Fruit fly (Drosophila melanogaster) whole organism, embryonic: ENCODE data around the gene CG17572.

Source experiments
- Adf1 ChIP-seq: fragments of 200-800 bp; sonication (Bioruptor generic); IDR thresholded peaks from 2 replicates; pipeline ENCODE4 v1.3.6; 2022; ENCODE audit warnings: missing biosample characterization, missing genetic modification characterization
- Antp ChIP-seq: fragments of 200-800 bp; sonication (Bioruptor generic); optimal IDR thresholded peaks from 3 replicates; lab custom pipeline; 2016; ENCODE audit warnings: missing biosample characterization, missing genetic modification characterization
- Bgb ChIP-seq: fragments of 200-800 bp; sonication (Bioruptor generic); IDR thresholded peaks from 2 replicates; pipeline ENCODE4 v1.3.6; 2022; ENCODE audit warnings: missing biosample characterization, missing genetic modification characterization; ENCODE audit not compliant: partially characterized antibody
- CG12391 ChIP-seq: fragments of 200-800 bp; sonication (Bioruptor generic); optimal IDR thresholded peaks from 3 replicates; lab custom pipeline; 2018; ENCODE audit warnings: missing biosample characterization, mild to moderate bottlenecking, missing genetic modification characterization, moderate library complexity
- CG13894 ChIP-seq: fragments of 200-800 bp; sonication (Bioruptor generic); optimal IDR thresholded peaks from 3 replicates; lab custom pipeline; 2018; ENCODE audit warnings: missing biosample characterization, mild to moderate bottlenecking, missing genetic modification characterization, moderate library complexity
- CG17385 ChIP-seq: fragments of 200-800 bp; sonication (Bioruptor generic); optimal IDR thresholded peaks from 3 replicates; lab custom pipeline; 2018; ENCODE audit warnings: missing biosample characterization, mild to moderate bottlenecking, missing genetic modification characterization
- CG18619 ChIP-seq: fragments of 200-800 bp; sonication (Bioruptor generic); optimal IDR thresholded peaks from 3 replicates; lab custom pipeline; 2017; ENCODE audit warnings: missing biosample characterization, mild to moderate bottlenecking, missing genetic modification characterization
- CG2199 ChIP-seq: fragments of 200-800 bp; sonication (Bioruptor generic); IDR thresholded peaks from 3 replicates; pipeline ENCODE4 v1.3.6; 2022; ENCODE audit warnings: missing biosample characterization, missing genetic modification characterization
- CG32532 ChIP-seq: fragments of 200-800 bp; sonication (Bioruptor generic); IDR thresholded peaks from 2 replicates; pipeline ENCODE4 v1.3.6; 2022; ENCODE audit warnings: missing biosample characterization, missing genetic modification characterization
- CG32772 ChIP-seq: fragments of 200-800 bp; sonication (Bioruptor generic); IDR thresholded peaks from 2 replicates; pipeline ENCODE4 v1.3.6; 2022; ENCODE audit warnings: missing biosample characterization, missing genetic modification characterization
- CG6254 ChIP-seq: fragments of 200-800 bp; sonication (Bioruptor generic); optimal IDR thresholded peaks from 3 replicates; lab custom pipeline; 2017; ENCODE audit warnings: mild to moderate bottlenecking, missing biosample characterization, missing genetic modification reagents, missing genetic modification characterization
- CG6791 ChIP-seq: fragments of 200-800 bp; sonication (Bioruptor generic); IDR thresholded peaks from 3 replicates; pipeline ENCODE4 v1.3.6; 2022; ENCODE audit warnings: missing biosample characterization, missing genetic modification characterization; ENCODE audit not compliant: partially characterized antibody
- CG9817 ChIP-seq: fragments of 200-800 bp; sonication (Bioruptor generic); optimal IDR thresholded peaks from 2 replicates; lab custom pipeline; 2018; ENCODE audit warnings: missing biosample characterization, mild to moderate bottlenecking, missing genetic modification characterization, moderate library complexity
- CG9932 ChIP-seq: fragments of 200-800 bp; sonication (Bioruptor generic); IDR thresholded peaks from 2 replicates; pipeline ENCODE4 v1.3.6; 2022; ENCODE audit warnings: missing biosample characterization, missing genetic modification characterization
- Deaf1 ChIP-seq: fragments of 200-800 bp; optimal IDR thresholded peaks from 3 replicates; lab custom pipeline; 2019; ENCODE audit warnings: missing biosample characterization, mild to moderate bottlenecking, missing genetic modification characterization, moderate library complexity
- Dip3 ChIP-seq: fragments of 200-800 bp; sonication (Bioruptor generic); optimal IDR thresholded peaks from 3 replicates; lab custom pipeline; 2016; ENCODE audit warnings: missing biosample characterization, missing genetic modification characterization
- GATAe ChIP-seq: fragments of 200-800 bp; sonication (Bioruptor generic); conservative IDR thresholded peaks from 2 replicates; pipeline ENCODE4 v1.3.6; 2022; ENCODE audit warnings: missing biosample characterization, missing genetic modification characterization
- Hey ChIP-seq: fragments of 200-800 bp; sonication (Bioruptor generic); optimal IDR thresholded peaks from 3 replicates; lab custom pipeline; 2018; ENCODE audit warnings: missing biosample characterization, mild to moderate bottlenecking, missing genetic modification characterization
- HmgZ ChIP-seq: fragments of 200-800 bp; sonication (Bioruptor generic); optimal IDR thresholded peaks from 2 replicates; lab custom pipeline; 2018; ENCODE audit warnings: missing biosample characterization, mild to moderate bottlenecking, missing genetic modification characterization
- Lim3 ChIP-seq: fragments of 200-800 bp; sonication (Bioruptor generic); IDR thresholded peaks from 2 replicates; pipeline ENCODE4 v1.3.6; 2022; ENCODE audit warnings: missing biosample characterization, missing genetic modification characterization
- Med ChIP-seq: fragments of 200-800 bp; sonication (Bioruptor generic); peaks from one replicate; lab custom pipeline; 2016; ENCODE audit warnings: missing biosample characterization, missing genetic modification characterization, mild to moderate bottlenecking, inconsistent platforms, moderate library complexity
- Nf-YB ChIP-seq: fragments of 200-800 bp; sonication (Bioruptor generic); optimal IDR thresholded peaks from 3 replicates; lab custom pipeline; 2019; ENCODE audit warnings: missing biosample characterization, mild to moderate bottlenecking, missing genetic modification characterization, moderate library complexity
- Nf-YC ChIP-seq: fragments of 200-800 bp; optimal IDR thresholded peaks from 3 replicates; lab custom pipeline; 2019; ENCODE audit warnings: missing biosample characterization, mild to moderate bottlenecking, missing genetic modification characterization, moderate library complexity
- Sry-β ChIP-seq: fragments of 200-800 bp; sonication (Bioruptor generic); optimal IDR thresholded peaks from 2 replicates; lab custom pipeline; 2018; ENCODE audit warnings: missing biosample characterization, mild to moderate bottlenecking, missing genetic modification characterization, moderate library complexity
- abd-A ChIP-seq: fragments of 200-800 bp; sonication (Bioruptor generic); optimal IDR thresholded peaks from 3 replicates; lab custom pipeline; 2019; ENCODE audit warnings: missing biosample characterization, mild to moderate bottlenecking, missing genetic modification characterization, moderate library complexity
- bowl ChIP-seq: fragments of 200-800 bp; sonication (Bioruptor generic); IDR thresholded peaks from 2 replicates; pipeline ENCODE4 v1.3.6; 2022; ENCODE audit warnings: missing biosample characterization, missing genetic modification characterization
- btn ChIP-seq: fragments of 200-800 bp; sonication (Bioruptor generic); optimal IDR thresholded peaks from 2 replicates; lab custom pipeline; 2016; ENCODE audit warnings: missing biosample characterization, missing genetic modification characterization
- chinmo ChIP-seq: fragments of 200-800 bp; sonication (Bioruptor generic); IDR thresholded peaks from 4 replicates; pipeline ENCODE4 v1.3.6; 2022; ENCODE audit warnings: missing biosample characterization, missing genetic modification characterization; ENCODE audit not compliant: partially characterized antibody
- ci ChIP-seq: fragments of 200-800 bp; sonication (Bioruptor generic); IDR thresholded peaks from 3 replicates; pipeline ENCODE4 v1.3.6; 2022; ENCODE audit warnings: missing biosample characterization, missing genetic modification characterization
- ems ChIP-seq: fragments of 200-800 bp; sonication (Bioruptor generic); optimal IDR thresholded peaks from 3 replicates; lab custom pipeline; 2016; ENCODE audit warnings: missing biosample characterization, missing genetic modification characterization
- ewg ChIP-seq: fragments of 200-800 bp; sonication (Bioruptor generic); optimal IDR thresholded peaks from 3 replicates; lab custom pipeline; 2017; ENCODE audit warnings: mild to moderate bottlenecking, missing biosample characterization, missing genetic modification reagents, missing genetic modification characterization
- exex ChIP-seq: fragments of 200-800 bp; sonication (Bioruptor generic); optimal IDR thresholded peaks from 4 replicates; lab custom pipeline; 2018; ENCODE audit warnings: missing biosample characterization, mild to moderate bottlenecking, missing genetic modification characterization, moderate library complexity
- ftz-f1 ChIP-seq: fragments of 200-800 bp; sonication (Bioruptor generic); optimal IDR thresholded peaks from 2 replicates; lab custom pipeline; 2016; ENCODE audit warnings: missing biosample characterization, missing genetic modification characterization
- grn ChIP-seq: fragments of 200-800 bp; sonication (Bioruptor generic); optimal IDR thresholded peaks from 3 replicates; lab custom pipeline; 2017; ENCODE audit warnings: missing biosample characterization, missing genetic modification characterization
- lab ChIP-seq: fragments of 200-800 bp; sonication (Bioruptor generic); optimal IDR thresholded peaks from 3 replicates; lab custom pipeline; 2017; ENCODE audit warnings: missing biosample characterization, missing genetic modification characterization, mild to moderate bottlenecking, moderate library complexity, missing genetic modification reagents
- lov ChIP-seq, 2 experiments: fragments of 200-800 bp in 1 of 2; fragments of >200 bp in 1 of 2; sonication (Bioruptor generic) in 1 of 2; IDR thresholded peaks in 1 of 2; optimal IDR thresholded peaks in 1 of 2; 2 replicates in 1 of 2; 3 replicates in 1 of 2; pipeline versions ENCODE4 v1.3.6 to Lab custom; 2017 to 2022; ENCODE audit warnings: missing biosample characterization in 1 of 2, missing genetic modification characterization in 1 of 2
- onecut ChIP-seq: fragments of 200-800 bp; sonication (Bioruptor generic); IDR thresholded peaks from 2 replicates; pipeline ENCODE4 v1.3.6; 2022; ENCODE audit warnings: missing biosample characterization, missing genetic modification characterization
- pan ChIP-seq, 4 experiments: fragments of >200 bp in 3 of 4; fragments of 200-800 bp in 1 of 4; sonication (Bioruptor generic) in 1 of 4; optimal IDR thresholded peaks in 3 of 4; IDR thresholded peaks in 1 of 4; 2 replicates each; pipeline versions ENCODE4 v1.3.6 to Lab custom; 2017 to 2022; ENCODE audit warnings: missing biosample characterization in 2 of 4, missing genetic modification characterization in 2 of 4, mixed read lengths in 1 of 4
- phol ChIP-seq: fragments of 200-800 bp; sonication (Bioruptor generic); optimal IDR thresholded peaks from 3 replicates; lab custom pipeline; 2018; ENCODE audit warnings: missing biosample characterization, mild to moderate bottlenecking, missing genetic modification characterization, moderate library complexity
- pzg ChIP-seq: fragments of 200-800 bp; sonication (Bioruptor generic); optimal IDR thresholded peaks from 3 replicates; lab custom pipeline; 2018; ENCODE audit warnings: missing biosample characterization, mild to moderate bottlenecking, missing genetic modification characterization, moderate library complexity
- sd ChIP-seq: fragments of 200-800 bp; sonication (Bioruptor generic); optimal IDR thresholded peaks from 3 replicates; lab custom pipeline; 2018; ENCODE audit warnings: missing biosample characterization, mild to moderate bottlenecking, missing genetic modification characterization, moderate library complexity
- seq ChIP-seq: fragments of 200-800 bp; sonication (Bioruptor generic); IDR thresholded peaks from 2 replicates; pipeline ENCODE4 v1.3.6; 2022; ENCODE audit warnings: missing biosample characterization, missing genetic modification characterization
- sug ChIP-seq: fragments of 200-800 bp; optimal IDR thresholded peaks from 2 replicates; lab custom pipeline; 2019; ENCODE audit warnings: missing biosample characterization, mild to moderate bottlenecking, missing genetic modification characterization, moderate library complexity
- toy ChIP-seq: fragments of 200-800 bp; sonication (Bioruptor generic); IDR thresholded peaks from 2 replicates; pipeline ENCODE4 v1.3.6; 2022; ENCODE audit warnings: missing biosample characterization, missing genetic modification characterization
- vnd ChIP-seq: fragments of 200-800 bp; sonication (Bioruptor generic); IDR thresholded peaks from 3 replicates; pipeline ENCODE4 v1.3.6; 2022; ENCODE audit warnings: missing biosample characterization, missing genetic modification characterization; ENCODE audit not compliant: partially characterized antibody
- wek ChIP-seq: fragments of 200-800 bp; sonication (Bioruptor generic); optimal IDR thresholded peaks from 3 replicates; lab custom pipeline; 2018; ENCODE audit warnings: missing biosample characterization, mild to moderate bottlenecking, missing genetic modification characterization, moderate library complexity
- zen2 ChIP-seq: fragments of 200-800 bp; sonication (Bioruptor generic); IDR thresholded peaks from 3 replicates; pipeline ENCODE4 v1.3.6; 2022; ENCODE audit warnings: missing biosample characterization, missing genetic modification characterization; ENCODE audit not compliant: partially characterized antibody

Gene CG17572

DNA sequence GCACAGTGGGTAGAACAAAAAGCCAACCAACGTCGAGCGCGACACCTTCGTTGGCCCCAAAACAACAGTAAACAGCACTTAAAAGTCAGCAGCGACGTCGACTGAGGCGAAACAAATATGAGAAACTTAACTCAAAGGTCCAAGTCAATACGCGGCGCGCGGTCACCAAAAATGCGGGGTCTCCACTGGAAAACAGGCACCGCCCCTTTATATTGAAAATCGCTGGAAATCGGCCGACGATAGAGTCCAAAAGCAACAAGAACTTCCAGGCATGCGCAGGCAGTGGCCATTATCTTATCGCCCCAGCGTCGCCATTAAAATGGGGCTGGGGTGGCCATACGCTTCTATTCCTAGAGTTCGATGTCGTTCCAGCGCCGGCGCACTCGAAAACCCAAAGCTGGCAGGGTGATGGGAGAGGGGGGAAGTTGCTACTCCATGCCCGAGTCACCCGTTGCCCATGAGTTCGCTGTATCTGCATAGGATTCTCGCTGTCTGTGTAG lies 34.5 kb upstream of the CG17572 start, which contains the start of gene Lim3:
Gene Lim3, minus strand, starts transcription at position 51 of the 500 bp plus-strand sequence.
- TF ChIP-seq wek (GFP tag; lab: Kevin White, UChicago) (no peak), seq (GFP tag; lab: Robert Waterston, UW) (peak; percentile 45; the same call in 1 of the 2 replicates), CG12391 (no peak), ewg (GFP tag; lab: Kevin White, UChicago) (peak; percentile 97), CG18619 (GFP tag; lab: Kevin White, UChicago) (no peak), CG9817 (no peak), ftz-f1 (GFP tag; lab: Kevin White, UChicago) (peak; percentile 3), CG6254 (GFP tag; lab: Kevin White, UChicago) (peak; percentile 99), CG17385 (GFP tag; lab: Kevin White, UChicago) (no peak), ci (GFP tag; lab: Robert Waterston, UW) (peak; percentile 66; the same call in 1 of the 3 replicates), Nf-YC (peak; percentile 92), sug (tag; lab: Kevin White, UChicago) (peak; percentile 8), zen2 (GFP tag; lab: Robert Waterston, UW) (peak; percentile 32; the same call in 1 of the 3 replicates), CG32772 (GFP tag; lab: Robert Waterston, UW) (0 out of 2 replicates have a peak, but pooled peaks have one; percentile 19), pan (optimal IDR thresholded peaks at IDR 0.05; lab: Kevin White, UChicago) (no peak), pan (GFP tag; optimal IDR thresholded peaks at IDR 0.05 in 1 of 2, IDR thresholded peaks at IDR 0.05 in 1 of 2) (peak in 1 of 2 experiments; percentile 9), GATAe (GFP tag; lab: Robert Waterston, UW) (peak; percentile 86), HmgZ (tag; lab: Kevin White, UChicago) (no peak), Sry-β (GFP tag; lab: Kevin White, UChicago) (no peak), CG32532 (GFP tag; lab: Robert Waterston, UW) (0 out of 2 replicates have a peak, but pooled peaks have one; percentile 14), Med (GFP tag; lab: Kevin White, UChicago) (peak; percentile 75), Dip3 (GFP tag; lab: Kevin White, UChicago) (no peak), Lim3 (GFP tag; lab: Robert Waterston, UW) (0 out of 2 replicates have a peak, but pooled peaks have one; percentile 14), ems (GFP tag; lab: Kevin White, UChicago) (no peak), abd-A (peak; percentile 67), phol (peak; percentile 17), Antp (GFP tag; lab: Kevin White, UChicago) (no peak), grn (GFP tag; lab: Kevin White, UChicago) (peak; percentile 12), btn (no peak), Deaf1 (tag; lab: Kevin White, UChicago) (peak; percentile 58), CG6791 (0 out of 3 replicates have a peak, but pooled peaks have one; percentile 5), Hey (tag; lab: Kevin White, UChicago) (peak; percentile 88), CG2199 (GFP tag; lab: Robert Waterston, UW) (0 out of 3 replicates have a peak, but pooled peaks have one; percentile 41), CG9932 (GFP tag; lab: Robert Waterston, UW) (peak; percentile 17; the same call in 1 of the 2 replicates), Adf1 (GFP tag; lab: Robert Waterston, UW) (peak; percentile 68), bowl (GFP tag; lab: Robert Waterston, UW) (peak; percentile 20; the same call in 1 of the 2 replicates), Nf-YB (GFP tag; lab: Kevin White, UChicago) (peak; percentile 84), sd (tag; lab: Kevin White, UChicago) (peak; percentile 82), toy (GFP tag; lab: Robert Waterston, UW) (no peak), exex (tag; lab: Kevin White, UChicago) (peak; percentile 26), onecut (GFP tag; lab: Robert Waterston, UW) (peak; percentile 11; the same call in 1 of the 2 replicates), lab (peak; percentile 34), pzg (GFP tag; lab: Kevin White, UChicago) (no peak), CG13894 (peak; percentile 66), vnd (GFP tag; lab: Robert Waterston, UW) (0 out of 3 replicates have a peak, but pooled peaks have one; percentile 34), chinmo (0 out of 4 replicates have a peak, but pooled peaks have one; percentile 66), lov (optimal IDR thresholded peaks at IDR 0.05; lab: Kevin White, UChicago) (no peak), lov (GFP tag; IDR thresholded peaks at IDR 0.05; lab: Robert Waterston, UW) (no peak), Bgb (peak; percentile 25; the same call in 1 of the 2 replicates)
